Worm (Caenorhabditis elegans) whole organism, young adult: ENCODE measurements around the gene szy-20.

Experiments used
- ceh-40 ChIP-seq: fragments of 200-800 bp; sonication (Bioruptor generic); IDR thresholded peaks from 2 replicates; pipeline ENCODE4 v1.3.6; 2022; ENCODE audit warnings: missing genetic modification characterization, missing compliant biosample characterization
- ceh-79 ChIP-seq: sonication (generic microtip); optimal IDR thresholded peaks from 2 replicates; lab custom pipeline; 2017; ENCODE audit warnings: mild to moderate bottlenecking, missing genetic modification characterization, missing compliant biosample characterization
- ceh-91 ChIP-seq: fragments of 200-800 bp; sonication (Bioruptor generic); IDR thresholded peaks from 2 replicates; pipeline ENCODE4 v1.3.6; 2022; ENCODE audit warnings: missing genetic modification reagents, missing genetic modification characterization, missing compliant biosample characterization
- let-607 ChIP-seq, 2 experiments: fragments of 200-800 bp in 1 of 2; sonication (Bioruptor generic) in 1 of 2; sonication (generic microtip) in 1 of 2; optimal IDR thresholded peaks; 2 replicates each; lab custom pipeline; 2016 to 2018; ENCODE audit warnings: mild to moderate bottlenecking in 2 of 2, missing compliant biosample characterization in 2 of 2, missing genetic modification characterization in 2 of 2, moderate library complexity in 2 of 2, missing genotype in 1 of 2
- lir-1 ChIP-seq: fragments of 200-800 bp; sonication (Bioruptor generic); conservative IDR thresholded peaks from 2 replicates; pipeline ENCODE4 v1.3.6; 2022; ENCODE audit warnings: missing genetic modification reagents, missing genetic modification characterization, missing compliant biosample characterization
- nfya-2 ChIP-seq: fragments of 200-800 bp; sonication (Bioruptor generic); IDR thresholded peaks from 2 replicates; pipeline ENCODE4 v1.3.6; 2022; ENCODE audit warnings: missing genetic modification reagents, missing genetic modification characterization, missing compliant biosample characterization
- nhr-90 ChIP-seq: sonication (generic microtip); optimal IDR thresholded peaks from 2 replicates; lab custom pipeline; 2016; ENCODE audit warnings: missing genotype, mild to moderate bottlenecking, missing genetic modification characterization, missing compliant biosample characterization
- rcor-1 ChIP-seq: fragments of 200-800 bp; sonication (Bioruptor generic); IDR thresholded peaks from 2 replicates; pipeline ENCODE4 v1.3.6; 2022; ENCODE audit warnings: missing genetic modification reagents, missing genetic modification characterization, missing compliant biosample characterization
- rpc-1 ChIP-seq, 2 experiments: fragments of 150-350 bp in 1 of 2; sonication (generic microtip) in 1 of 2; optimal IDR thresholded peaks; 2 replicates each; lab custom pipeline; 2014 to 2018; ENCODE audit warnings: missing biosample characterization in 1 of 2, missing genetic modification characterization in 1 of 2, missing genetic modification reagents in 1 of 2, missing genotype in 1 of 2
- ztf-22 ChIP-seq: fragments of 200-800 bp; sonication (Bioruptor generic); optimal IDR thresholded peaks from 2 replicates; lab custom pipeline; 2018; ENCODE audit warnings: mild to moderate bottlenecking, missing genetic modification characterization, moderate library complexity, missing compliant biosample characterization

ce11 chrII:8960414-8960813 is 8.7 kb downstream of the szy-20 start, which contains the start of gene cal-2:
- no peak for TF ChIP-seq nhr-90 (tag; lab: Kevin White, UChicago)
- TF ChIP-seq let-607 (tag; optimal IDR thresholded peaks at IDR 0.05; lab: Kevin White, UChicago): no peak
- no peak for TF ChIP-seq ceh-79 (tag; lab: Kevin White, UChicago)
- TF ChIP-seq rcor-1 (GFP tag; lab: Robert Waterston, UW): no peak
- no peak for TF ChIP-seq lir-1 (GFP tag; lab: Robert Waterston, UW)
- no peak for TF ChIP-seq ceh-40 (GFP tag; lab: Robert Waterston, UW)
- no peak for TF ChIP-seq rpc-1 (optimal IDR thresholded peaks at IDR 0.05; lab: Kevin White, UChicago)
- TF ChIP-seq rpc-1 (tag; optimal IDR thresholded peaks at IDR 0.05; lab: Kevin White, UChicago): no peak
- no peak for TF ChIP-seq ceh-91 (GFP tag; lab: Robert Waterston, UW)
- TF ChIP-seq nfya-2 (GFP tag; lab: Robert Waterston, UW): no peak
- TF ChIP-seq ztf-22 (GFP tag; lab: Kevin White, UChicago): no peak
